Worm (Caenorhabditis elegans) whole organism, L2 larva: Measurements from ENCODE around the gene iscu-1.

Source experiments
- C34F6.9 ChIP-seq: fragments of 150-350 bp; optimal IDR thresholded peaks from 2 replicates; lab custom pipeline; 2014; ENCODE audit warnings: missing biosample characterization, missing genetic modification characterization
- F13H6.1 ChIP-seq: sonication (generic microtip); optimal IDR thresholded peaks from 2 replicates; lab custom pipeline; 2016; ENCODE audit warnings: missing genetic modification characterization, missing compliant biosample characterization
- R02D3.7 ChIP-seq: fragments of 150-350 bp; optimal IDR thresholded peaks from 2 replicates; lab custom pipeline; 2014; ENCODE audit warnings: missing biosample characterization, missing genetic modification characterization
- ZK546.5 ChIP-seq: sonication (generic microtip); optimal IDR thresholded peaks from 2 replicates; lab custom pipeline; 2017; ENCODE audit warnings: missing biosample characterization, missing genetic modification characterization
- alr-1 ChIP-seq: fragments of 150-350 bp; optimal IDR thresholded peaks from 2 replicates; lab custom pipeline; 2014; ENCODE audit warnings: missing biosample characterization, missing genetic modification characterization
- aly-2 ChIP-seq: fragments of 150-350 bp; optimal IDR thresholded peaks from 2 replicates; lab custom pipeline; 2014; ENCODE audit warnings: missing biosample characterization, missing genetic modification characterization
- ama-1 ChIP-seq: fragments of 150-350 bp; optimal IDR thresholded peaks from 2 replicates; lab custom pipeline; 2018; ENCODE audit warnings: inconsistent platforms
- blmp-1 ChIP-seq: sonication (generic microtip); optimal IDR thresholded peaks from 2 replicates; lab custom pipeline; 2017; ENCODE audit warnings: missing genetic modification characterization, mild to moderate bottlenecking, missing compliant biosample characterization, antibody characterized with exemption, moderate library complexity; ENCODE audit not compliant: insufficient read depth
- ceh-16 ChIP-seq: fragments of 150-350 bp; optimal IDR thresholded peaks from 2 replicates; lab custom pipeline; 2014; ENCODE audit warnings: missing biosample characterization, missing genetic modification characterization
- ceh-82 ChIP-seq: fragments of 150-350 bp; optimal IDR thresholded peaks from 2 replicates; lab custom pipeline; 2014; ENCODE audit warnings: missing biosample characterization, missing genetic modification characterization
- crh-2 ChIP-seq: sonication (generic microtip); optimal IDR thresholded peaks from 2 replicates; lab custom pipeline; 2017; ENCODE audit warnings: missing biosample characterization, missing genetic modification characterization
- dmd-4 ChIP-seq: sonication (generic microtip); optimal IDR thresholded peaks from 2 replicates; lab custom pipeline; 2017; ENCODE audit warnings: missing biosample characterization, missing genetic modification characterization
- elt-1 ChIP-seq: fragments of 150-350 bp; optimal IDR thresholded peaks from 2 replicates; lab custom pipeline; 2014; ENCODE audit warnings: missing biosample characterization, missing genetic modification characterization
- elt-3 ChIP-seq: sonication (generic microtip); optimal IDR thresholded peaks from 2 replicates; lab custom pipeline; 2017; ENCODE audit warnings: missing biosample characterization, missing genetic modification characterization
- fos-1 ChIP-seq: fragments of 150-350 bp; optimal IDR thresholded peaks from 2 replicates; lab custom pipeline; 2014; ENCODE audit warnings: missing biosample characterization, missing genetic modification characterization
- gmeb-1 ChIP-seq: fragments of 150-350 bp; optimal IDR thresholded peaks from 2 replicates; lab custom pipeline; 2014; ENCODE audit warnings: missing biosample characterization, missing genetic modification characterization
- lin-11 ChIP-seq: fragments of 150-350 bp; sonication (generic microtip); optimal IDR thresholded peaks from 2 replicates; lab custom pipeline; 2014; ENCODE audit warnings: missing biosample characterization, missing genetic modification characterization, inconsistent platforms, mixed read lengths
- lin-13 ChIP-seq: fragments of 150-350 bp; optimal IDR thresholded peaks from 2 replicates; lab custom pipeline; 2014; ENCODE audit warnings: missing biosample characterization, missing genetic modification reagents, missing genetic modification characterization
- lsy-2 ChIP-seq, 2 experiments: fragments of 150-350 bp in 1 of 2; sonication (generic microtip) in 1 of 2; optimal IDR thresholded peaks; 2 replicates each; lab custom pipeline; 2014 to 2017; ENCODE audit warnings: missing biosample characterization in 2 of 2, missing genetic modification characterization in 2 of 2
- mab-5 ChIP-seq: fragments of 150-350 bp; optimal IDR thresholded peaks from 2 replicates; lab custom pipeline; 2014; ENCODE audit warnings: missing biosample characterization, missing genetic modification characterization
- mdl-1 ChIP-seq, 2 experiments: fragments of 150-350 bp in 1 of 2; sonication (generic microtip) in 1 of 2; optimal IDR thresholded peaks; 2 replicates each; lab custom pipeline; 2017; ENCODE audit warnings: missing biosample characterization in 2 of 2, missing genetic modification characterization in 2 of 2
- nhr-11 ChIP-seq: fragments of 150-350 bp; optimal IDR thresholded peaks from 2 replicates; lab custom pipeline; 2014; ENCODE audit warnings: missing biosample characterization, missing genetic modification characterization
- nhr-12 ChIP-seq: fragments of 150-350 bp; optimal IDR thresholded peaks from 2 replicates; lab custom pipeline; 2014; ENCODE audit warnings: missing biosample characterization, missing genetic modification characterization
- nhr-129 ChIP-seq: fragments of 150-350 bp; optimal IDR thresholded peaks from 2 replicates; lab custom pipeline; 2014; ENCODE audit warnings: missing biosample characterization, missing genetic modification characterization
- nhr-25 ChIP-seq: fragments of 150-350 bp; sonication (generic microtip); optimal IDR thresholded peaks from 3 replicates; lab custom pipeline; 2014; ENCODE audit warnings: missing biosample characterization, missing genetic modification characterization
- nhr-6 ChIP-seq: fragments of 150-350 bp; optimal IDR thresholded peaks from 2 replicates; lab custom pipeline; 2014; ENCODE audit warnings: missing biosample characterization, missing genetic modification characterization
- sem-4 ChIP-seq: fragments of 150-350 bp; optimal IDR thresholded peaks from 2 replicates; lab custom pipeline; 2014; ENCODE audit warnings: missing biosample characterization, missing genetic modification reagents, missing genetic modification characterization
- sma-3 ChIP-seq: sonication (generic microtip); optimal IDR thresholded peaks from 2 replicates; lab custom pipeline; 2016; ENCODE audit warnings: missing genetic modification reagents, missing genetic modification characterization, missing compliant biosample characterization
- snpc-4 ChIP-seq: fragments of 150-350 bp; optimal IDR thresholded peaks from 2 replicates; lab custom pipeline; 2014; ENCODE audit warnings: missing biosample characterization, missing genetic modification characterization
- unc-39 ChIP-seq: fragments of 150-350 bp; optimal IDR thresholded peaks from 2 replicates; lab custom pipeline; 2014; ENCODE audit warnings: missing biosample characterization, missing genetic modification characterization
- unc-55 ChIP-seq: fragments of 150-350 bp; sonication (generic microtip); optimal IDR thresholded peaks from 3 replicates; lab custom pipeline; 2014; ENCODE audit warnings: missing biosample characterization, missing genetic modification reagents, missing genetic modification characterization
- unc-62 ChIP-seq: fragments of 150-350 bp; optimal IDR thresholded peaks from 2 replicates; lab custom pipeline; 2014; ENCODE audit warnings: missing biosample characterization, missing genetic modification reagents, missing genetic modification characterization
- ztf-4 ChIP-seq: fragments of 150-350 bp; optimal IDR thresholded peaks from 2 replicates; lab custom pipeline; 2014; ENCODE audit warnings: missing biosample characterization, missing genetic modification characterization

Gene iscu-1

ce11 chrIV:13784774-13785173, 1.0 kb downstream of the iscu-1 start:
- TF ChIP-seq snpc-4 (tag; lab: Kevin White, UChicago) = no peak
- peak; percentile 44 for TF ChIP-seq nhr-129 (tag; lab: Kevin White, UChicago)
- no peak for TF ChIP-seq elt-3 (tag; lab: Kevin White, UChicago)
- no peak for TF ChIP-seq ztf-4 (tag; lab: Kevin White, UChicago)
- TF ChIP-seq lin-11 (tag; lab: Kevin White, UChicago) = no peak
- no peak for TF ChIP-seq dmd-4 (tag; lab: Kevin White, UChicago)
- TF ChIP-seq ama-1 (lab: Kevin White, UChicago) = peak; percentile 17
- TF ChIP-seq ZK546.5 = no peak
- TF ChIP-seq C34F6.9 (tag; lab: Kevin White, UChicago) = no peak

- no peak for TF ChIP-seq ceh-82 (tag; lab: Kevin White, UChicago)
- no peak for TF ChIP-seq sem-4 (tag; lab: Kevin White, UChicago)
- TF ChIP-seq nhr-12 (tag; lab: Kevin White, UChicago) = no peak
These were observed 1.8 kb downstream of the iscu-1 start, which contains the start of gene lact-9 for ce11 chrIV:13785545-13785944. Gene lact-9, minus strand, starts transcription at chrIV:13785645.

ce11 chrIV:13786690-13787089, 2.9 kb downstream of the iscu-1 start, which contains the start of gene icap-1:
Gene icap-1, minus strand, starts transcription at chrIV:13786961.
- TF ChIP-seq fos-1 = peak; percentile 58
- peak; percentile 10 for TF ChIP-seq unc-55 (GFP tag; lab: Kevin White, UChicago)
- TF ChIP-seq mdl-1 (tag; optimal IDR thresholded peaks at IDR 0.05; lab: Kevin White, UChicago) = no peak
- TF ChIP-seq crh-2 (tag; lab: Kevin White, UChicago) = peak; percentile 22
- no peak for TF ChIP-seq blmp-1 (tag; lab: Kevin White, UChicago)
- no peak for TF ChIP-seq nhr-11 (tag; lab: Kevin White, UChicago)
- TF ChIP-seq unc-39 (tag; lab: Kevin White, UChicago) = no peak
- no peak for TF ChIP-seq elt-1 (tag; lab: Kevin White, UChicago)

- TF ChIP-seq C34F6.9 (tag; lab: Kevin White, UChicago) = peak; percentile 77
- no peak for TF ChIP-seq unc-62 (GFP tag; lab: Kevin White, UChicago)
- no peak for TF ChIP-seq sem-4 (tag; lab: Kevin White, UChicago)
- no peak for TF ChIP-seq nhr-6 (tag; lab: Kevin White, UChicago)
- TF ChIP-seq elt-3 (tag; lab: Kevin White, UChicago) = no peak
- no peak for TF ChIP-seq ceh-82 (tag; lab: Kevin White, UChicago)
- TF ChIP-seq gmeb-1 (tag; lab: Kevin White, UChicago) = peak; percentile 86
- TF ChIP-seq lin-13 (GFP tag; lab: Kevin White, UChicago) = peak; percentile 61
- peak; percentile 86 for TF ChIP-seq nhr-129 (tag; lab: Kevin White, UChicago)
- peak; percentile 11 for TF ChIP-seq sma-3 (GFP tag; lab: Kevin White, UChicago)
- TF ChIP-seq ceh-16 = no peak
- no peak for TF ChIP-seq nhr-11 (tag; lab: Kevin White, UChicago)
- TF ChIP-seq crh-2 (tag; lab: Kevin White, UChicago) = peak; percentile 73
- no peak for TF ChIP-seq R02D3.7 (tag; lab: Kevin White, UChicago)
- TF ChIP-seq mab-5 (tag; lab: Kevin White, UChicago) = peak; percentile 45
- no peak for TF ChIP-seq alr-1 (tag; lab: Kevin White, UChicago)
- no peak for TF ChIP-seq F13H6.1
- TF ChIP-seq lsy-2 (tag; optimal IDR thresholded peaks at IDR 0.05; lab: Kevin White, UChicago) = peak; percentile 95 to 99
- TF ChIP-seq unc-55 (GFP tag; lab: Kevin White, UChicago) = peak; percentile 88
- no peak for TF ChIP-seq aly-2
- no peak for TF ChIP-seq lin-11 (tag; lab: Kevin White, UChicago)
- TF ChIP-seq nhr-25 (tag; lab: Kevin White, UChicago) = peak; percentile 33
- no peak for TF ChIP-seq unc-39 (tag; lab: Kevin White, UChicago)
- peak; percentile 17 for TF ChIP-seq fos-1
- TF ChIP-seq, all 48 proteins: peak for 11
These were observed 4.9 kb downstream of the iscu-1 start, which contains the start of the genes sas-6 and Y45F10D.7 for ce11 chrIV:13788652-13789051. Gene sas-6, minus strand, starts transcription at chrIV:13788731. Gene Y45F10D.7, plus strand, starts transcription at chrIV:13788907.

ce11 chrIV:13795249-13795909, 11.6 kb downstream of the iscu-1 start:
- TF ChIP-seq aly-2 (peak; percentile 57), unc-62 (GFP tag; lab: Kevin White, UChicago) (no peak), ceh-82 (tag; lab: Kevin White, UChicago) (no peak), ama-1 (lab: Kevin White, UChicago) (peak; percentile 35)
